Worm (Caenorhabditis elegans): ENCODE measurements around the gene srsx-28.

DNA sequence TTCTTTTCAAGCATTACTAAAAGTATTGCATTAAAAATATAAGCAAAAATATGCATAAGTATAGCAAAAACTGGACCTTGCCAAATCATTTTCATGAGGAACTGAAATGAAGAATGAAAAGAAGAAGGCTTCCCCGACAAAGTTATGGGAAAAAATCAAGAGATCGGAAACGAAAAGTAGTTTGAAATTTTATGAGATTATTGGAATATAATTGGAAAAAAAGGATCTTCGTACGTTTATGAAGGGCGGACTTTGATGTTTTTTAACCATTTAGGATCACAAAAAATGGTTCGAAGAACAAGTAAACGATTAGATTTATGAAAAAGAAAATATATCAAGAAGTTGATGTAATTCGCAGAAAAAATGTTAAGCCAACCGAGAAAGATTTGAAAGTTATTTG, 31.5 kb upstream of the srsx-28 start, which contains the start of gene srxa-18:
- no peak for TF ChIP-seq dao-5 (tag; optimal IDR thresholded peaks at IDR 0.05)
- no peak for TF ChIP-seq W03F9.2 (tag; optimal IDR thresholded peaks at IDR 0.05)
- TF ChIP-seq him-1 (tag; optimal IDR thresholded peaks at IDR 0.05), result no peak
